Worm (Caenorhabditis elegans): ENCODE data around the gene srt-31.

- TF ChIP-seq hlh-11 (tag; optimal IDR thresholded peaks at IDR 0.05) = peak; percentile 61
- no peak for TF ChIP-seq egl-27 (tag; optimal IDR thresholded peaks at IDR 0.05)
- TF ChIP-seq ztf-11 (tag; optimal IDR thresholded peaks at IDR 0.05) = no peak
- TF ChIP-seq daf-12 (tag; optimal IDR thresholded peaks at IDR 0.05) = no peak
- no peak for TF ChIP-seq nhr-25 (tag; optimal IDR thresholded peaks at IDR 0.05; ENCODE audit: borderline replicate concordance, insufficient read depth)
- TF ChIP-seq R02D3.7 (tag; optimal IDR thresholded peaks at IDR 0.05) = no peak
- peak in 1 of 2 experiments; percentile 45 for TF ChIP-seq mdl-1 (tag; optimal IDR thresholded peaks at IDR 0.05)
- TF ChIP-seq Y5F2A.4 (GFP tag; optimal IDR thresholded peaks at IDR 0.05) = no peak
These were observed 1.8 kb downstream of the srt-31 start, which contains the start of gene nhr-99 for ce11 chrV:474516-474915.
